Worm (Caenorhabditis elegans): ENCODE data around the gene tbx-35.

The tbx-35 gene

ce11 chrII:5547442-5547894 is 22.3 kb upstream of the tbx-35 start, which contains the start of gene acdh-2:
Gene acdh-2 (minus strand): TSS chrII:5547492.
- no peak for TF ChIP-seq nhr-77 (tag; optimal IDR thresholded peaks at IDR 0.05)
- no peak for TF ChIP-seq lin-39 (tag; optimal IDR thresholded peaks at IDR 0.05)
- no peak for TF ChIP-seq ZK546.5 (tag; optimal IDR thresholded peaks at IDR 0.05)
- TF ChIP-seq peb-1 (tag; optimal IDR thresholded peaks at IDR 0.05): no peak
- TF ChIP-seq lin-11 (tag; optimal IDR thresholded peaks at IDR 0.05): no peak
- no peak for TF ChIP-seq mbf-1 (tag; optimal IDR thresholded peaks at IDR 0.05)
- no peak for TF ChIP-seq alr-1 (tag; optimal IDR thresholded peaks at IDR 0.05)
- TF ChIP-seq ceh-82 (tag; optimal IDR thresholded peaks at IDR 0.05): no peak
- no peak for TF ChIP-seq mdl-1 (tag; optimal IDR thresholded peaks at IDR 0.05)
- TF ChIP-seq nhr-23 (tag; optimal IDR thresholded peaks at IDR 0.05): no peak
- TF ChIP-seq unc-39 (tag; optimal IDR thresholded peaks at IDR 0.05): no peak
- TF ChIP-seq mab-5 (tag; optimal IDR thresholded peaks at IDR 0.05): no peak
- TF ChIP-seq elt-1 (tag; optimal IDR thresholded peaks at IDR 0.05): no peak
- no peak for TF ChIP-seq nhr-11 (tag; optimal IDR thresholded peaks at IDR 0.05)
- TF ChIP-seq ama-1 (optimal IDR thresholded peaks at IDR 0.05): no peak
- TF ChIP-seq sma-3 (GFP tag; optimal IDR thresholded peaks at IDR 0.05): no peak
- TF ChIP-seq aly-2 (tag; optimal IDR thresholded peaks at IDR 0.05): no peak
- no peak for TF ChIP-seq unc-62 (GFP tag; optimal IDR thresholded peaks at IDR 0.05)

- TF ChIP-seq gmeb-1 (tag; optimal IDR thresholded peaks at IDR 0.05) (no peak), skn-1 (tag; optimal IDR thresholded peaks at IDR 0.05) (no peak), blmp-1 (tag; optimal IDR thresholded peaks at IDR 0.05; ENCODE audit: insufficient read depth) (no peak), ceh-82 (tag; optimal IDR thresholded peaks at IDR 0.05) (no peak), ztf-4 (tag; optimal IDR thresholded peaks at IDR 0.05) (no peak), crh-2 (tag; optimal IDR thresholded peaks at IDR 0.05) (no peak)
These were observed 19.6 kb upstream of the tbx-35 start, which contains the start of gene ins-13 for ce11 chrII:5544764-5545163. Gene ins-13 (minus strand): TSS chrII:5544864.

ce11 chrII:5544145-5544515 is 18.9 kb upstream of the tbx-35 start:
- TF ChIP-seq R02D3.7 (tag; optimal IDR thresholded peaks at IDR 0.05): no peak
- TF ChIP-seq ztf-4 (tag; optimal IDR thresholded peaks at IDR 0.05): no peak
- peak; percentile 98 for TF ChIP-seq snpc-4 (tag; optimal IDR thresholded peaks at IDR 0.05)
- peak; percentile 85 for TF ChIP-seq nhr-21 (tag; optimal IDR thresholded peaks at IDR 0.05)
- TF ChIP-seq skn-1 (tag; optimal IDR thresholded peaks at IDR 0.05): no peak
- TF ChIP-seq nhr-10 (tag; optimal IDR thresholded peaks at IDR 0.05): peak; percentile 15
- peak; percentile 60 for TF ChIP-seq crh-2 (tag; optimal IDR thresholded peaks at IDR 0.05)
- peak; percentile 66 for TF ChIP-seq gmeb-1 (tag; optimal IDR thresholded peaks at IDR 0.05)
- no peak for TF ChIP-seq C34F6.9 (tag; optimal IDR thresholded peaks at IDR 0.05)
- TF ChIP-seq nhr-129 (tag; optimal IDR thresholded peaks at IDR 0.05): peak; percentile 89
- peak; percentile 66 for TF ChIP-seq sma-3 (GFP tag; optimal IDR thresholded peaks at IDR 0.05)
- peak; percentile 76 for TF ChIP-seq sma-9 (GFP tag; optimal IDR thresholded peaks at IDR 0.05)
- TF ChIP-seq sma-9 (tag; optimal IDR thresholded peaks at IDR 0.05): no peak
- peak; percentile 27 for TF ChIP-seq lin-13 (GFP tag; optimal IDR thresholded peaks at IDR 0.05)
- peak; percentile 93 for TF ChIP-seq ama-1 (optimal IDR thresholded peaks at IDR 0.05)
- TF ChIP-seq fos-1 (tag; optimal IDR thresholded peaks at IDR 0.05): peak; percentile 11
- TF ChIP-seq lsy-2 (tag; optimal IDR thresholded peaks at IDR 0.05): peak in 1 of 2 experiments; percentile 73
- no peak for TF ChIP-seq blmp-1 (tag; optimal IDR thresholded peaks at IDR 0.05; ENCODE audit: insufficient read depth)
- TF ChIP-seq nhr-77 (tag; optimal IDR thresholded peaks at IDR 0.05): peak; percentile 6
- TF ChIP-seq nhr-6 (tag; optimal IDR thresholded peaks at IDR 0.05): peak; percentile 16

- TF ChIP-seq nhr-129 (tag; optimal IDR thresholded peaks at IDR 0.05) (peak; percentile 99), ztf-11 (tag; optimal IDR thresholded peaks at IDR 0.05) (peak; percentile 62), crh-2 (tag; optimal IDR thresholded peaks at IDR 0.05) (peak; percentile 99), unc-55 (GFP tag; optimal IDR thresholded peaks at IDR 0.05) (peak; percentile 99), mab-5 (tag; optimal IDR thresholded peaks at IDR 0.05) (peak; percentile 96), lin-39 (tag; optimal IDR thresholded peaks at IDR 0.05) (peak; percentile 91), nhr-11 (tag; optimal IDR thresholded peaks at IDR 0.05) (peak; percentile 81), nhr-23 (tag; optimal IDR thresholded peaks at IDR 0.05) (no peak), ceh-16 (tag; optimal IDR thresholded peaks at IDR 0.05) (peak; percentile 93), nhr-77 (tag; optimal IDR thresholded peaks at IDR 0.05) (peak; percentile 65), lsy-2 (tag; optimal IDR thresholded peaks at IDR 0.05) (peak; percentile 94 to 97), mdl-1 (tag; optimal IDR thresholded peaks at IDR 0.05) (peak; percentile 88 to 92), dmd-4 (tag; optimal IDR thresholded peaks at IDR 0.05) (peak; percentile 71), egl-27 (tag; optimal IDR thresholded peaks at IDR 0.05) (peak; percentile 99), lin-11 (tag; optimal IDR thresholded peaks at IDR 0.05) (peak; percentile 98), nhr-6 (tag; optimal IDR thresholded peaks at IDR 0.05) (peak; percentile 98), ztf-4 (tag; optimal IDR thresholded peaks at IDR 0.05) (peak; percentile 99), mbf-1 (tag; optimal IDR thresholded peaks at IDR 0.05) (peak; percentile 61), aly-2 (tag; optimal IDR thresholded peaks at IDR 0.05) (peak; percentile 100), ceh-82 (tag; optimal IDR thresholded peaks at IDR 0.05) (peak; percentile 87), Y55F3AM.14 (GFP tag; optimal IDR thresholded peaks at IDR 0.05) (peak; percentile 95), R02D3.7 (tag; optimal IDR thresholded peaks at IDR 0.05) (peak; percentile 80), unc-62 (GFP tag; optimal IDR thresholded peaks at IDR 0.05) (peak; percentile 86), lin-13 (GFP tag; optimal IDR thresholded peaks at IDR 0.05) (peak; percentile 98), sem-4 (tag; optimal IDR thresholded peaks at IDR 0.05) (peak; percentile 98), nhr-10 (tag; optimal IDR thresholded peaks at IDR 0.05) (peak; percentile 95), ama-1 (optimal IDR thresholded peaks at IDR 0.05) (peak; percentile 100), ztf-1 (GFP tag; conservative IDR thresholded peaks at IDR 0.05) (no peak), peb-1 (tag; optimal IDR thresholded peaks at IDR 0.05) (peak; percentile 59), ZK546.5 (tag; optimal IDR thresholded peaks at IDR 0.05) (peak; percentile 58), snpc-4 (tag; optimal IDR thresholded peaks at IDR 0.05) (peak; percentile 100)
These were observed 18.4 kb upstream of the tbx-35 start for ce11 chrII:5543476-5544144.
